Worm (Caenorhabditis elegans): ENCODE data around the gene F55D10.4.

The F55D10.4 gene

DNA sequence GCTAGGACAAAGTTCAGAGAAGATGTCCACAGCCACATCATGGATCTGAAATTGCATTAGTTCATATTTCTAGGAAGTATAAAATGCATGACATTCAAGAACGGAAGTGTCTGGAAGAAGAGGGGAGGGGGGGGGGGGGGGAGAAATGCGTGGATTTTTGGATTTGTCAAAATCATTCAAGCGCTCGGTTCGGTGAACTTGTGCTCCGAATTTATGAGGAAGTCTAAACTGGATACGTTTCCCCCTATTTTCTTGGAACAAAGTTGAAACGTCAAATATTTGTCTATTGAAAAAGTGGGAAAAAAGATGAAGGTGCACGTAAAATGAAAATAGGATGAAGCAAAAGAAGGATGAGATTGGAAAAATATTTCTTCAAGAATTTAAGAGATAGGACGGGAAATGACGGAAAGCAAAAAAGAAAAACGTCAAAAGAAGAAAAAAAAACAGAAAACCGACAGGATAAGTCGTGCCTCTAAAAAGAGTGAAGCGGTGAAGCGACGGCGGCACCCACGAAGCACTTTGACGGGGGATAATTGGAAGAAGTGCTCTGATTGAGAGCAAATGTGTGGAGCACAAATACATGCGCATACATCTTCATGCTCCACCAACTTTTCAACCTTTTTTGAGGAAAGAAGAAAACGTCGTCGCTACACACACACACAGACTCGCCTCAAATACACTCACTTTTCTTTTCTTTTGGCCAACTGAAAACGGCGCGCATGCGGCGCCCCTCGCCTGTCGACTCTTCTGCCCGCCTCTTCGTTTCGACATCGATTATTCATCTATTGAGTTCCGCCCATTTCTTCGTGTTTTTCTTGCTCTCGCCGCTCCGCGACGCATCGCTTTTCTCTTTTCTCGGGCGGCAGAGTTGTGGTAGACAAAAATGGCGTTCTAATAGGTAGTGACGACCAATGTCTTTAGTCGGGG lies at the start of gene F55D10.4:
TSS of gene F55D10.4 (minus strand) at position 51 of the 927 bp plus-strand sequence.
- no peak for TF ChIP-seq ceh-28 (tag; optimal IDR thresholded peaks at IDR 0.05)
- no peak for TF ChIP-seq elt-1 (tag; optimal IDR thresholded peaks at IDR 0.05)
- TF ChIP-seq tbx-2 (tag; optimal IDR thresholded peaks at IDR 0.05), result no peak
- TF ChIP-seq nhr-77 (tag; optimal IDR thresholded peaks at IDR 0.05), result no peak
- peak; percentile 6 for TF ChIP-seq hmg-11 (tag; optimal IDR thresholded peaks at IDR 0.05)
- TF ChIP-seq unc-39 (tag; optimal IDR thresholded peaks at IDR 0.05), result no peak
- TF ChIP-seq nfya-1 (tag; optimal IDR thresholded peaks at IDR 0.05; ENCODE audit: insufficient read depth), result peak; percentile 12
- no peak for TF ChIP-seq R02D3.7 (tag; optimal IDR thresholded peaks at IDR 0.05)
- TF ChIP-seq ceh-16 (tag; optimal IDR thresholded peaks at IDR 0.05), result no peak
- TF ChIP-seq daf-12 (tag; optimal IDR thresholded peaks at IDR 0.05), result no peak
- no peak for TF ChIP-seq lin-39 (tag; optimal IDR thresholded peaks at IDR 0.05)
- TF ChIP-seq unc-62 (GFP tag; optimal IDR thresholded peaks at IDR 0.05), result no peak
- no peak for TF ChIP-seq lin-15B (tag; optimal IDR thresholded peaks at IDR 0.05)
- TF ChIP-seq ceh-9 (tag; optimal IDR thresholded peaks at IDR 0.05), result no peak
- TF ChIP-seq nhr-237 (tag; optimal IDR thresholded peaks at IDR 0.05), result no peak

ce11 chrX:4769885-4770284 lies 49.4 kb upstream of the F55D10.4 start, which contains the start of gene npr-1:
Gene npr-1, minus strand, starts transcription at chrX:4769985.
- TF ChIP-seq pqm-1 (tag; optimal IDR thresholded peaks at IDR 0.05), result no peak
- TF ChIP-seq lsy-12 (tag; optimal IDR thresholded peaks at IDR 0.05), result no peak
- no peak for TF ChIP-seq nhr-76 (tag; optimal IDR thresholded peaks at IDR 0.05)
- no peak for TF ChIP-seq ceh-9 (tag; optimal IDR thresholded peaks at IDR 0.05)
- TF ChIP-seq elt-3 (tag; optimal IDR thresholded peaks at IDR 0.05), result no peak
- no peak for TF ChIP-seq nhr-28 (tag; optimal IDR thresholded peaks at IDR 0.05)
- TF ChIP-seq fkh-2 (tag; optimal IDR thresholded peaks at IDR 0.05), result no peak
- no peak for TF ChIP-seq fos-1 (tag; optimal IDR thresholded peaks at IDR 0.05)
- no peak for TF ChIP-seq nfya-1 (tag; optimal IDR thresholded peaks at IDR 0.05; ENCODE audit: insufficient read depth)
- TF ChIP-seq R02D3.7 (tag; optimal IDR thresholded peaks at IDR 0.05), result no peak
- TF ChIP-seq fkh-10 (GFP tag; optimal IDR thresholded peaks at IDR 0.05), result no peak
- TF ChIP-seq hmg-11 (tag; optimal IDR thresholded peaks at IDR 0.05), result no peak
- no peak for TF ChIP-seq ceh-82 (tag; optimal IDR thresholded peaks at IDR 0.05)
- no peak for TF ChIP-seq nhr-12 (tag; optimal IDR thresholded peaks at IDR 0.05)
- no peak for TF ChIP-seq mml-1 (tag; optimal IDR thresholded peaks at IDR 0.05)
- TF ChIP-seq nhr-25 (tag; optimal IDR thresholded peaks at IDR 0.05), result no peak

ce11 chrX:4761540-4761939 lies 41.1 kb upstream of the F55D10.4 start, which contains the start of gene mls-2:
Gene mls-2, minus strand, starts transcription at chrX:4761640.
- TF ChIP-seq fkh-2 (tag; optimal IDR thresholded peaks at IDR 0.05) (no peak), fos-1 (tag; optimal IDR thresholded peaks at IDR 0.05) (no peak), nhr-28 (tag; optimal IDR thresholded peaks at IDR 0.05) (no peak), hmg-11 (tag; optimal IDR thresholded peaks at IDR 0.05) (no peak), nhr-12 (tag; optimal IDR thresholded peaks at IDR 0.05) (no peak)

- no peak for TF ChIP-seq hmg-11 (tag; optimal IDR thresholded peaks at IDR 0.05)
- no peak for TF ChIP-seq tbx-2 (tag; optimal IDR thresholded peaks at IDR 0.05)
- no peak for TF ChIP-seq elt-3 (tag; optimal IDR thresholded peaks at IDR 0.05)
- TF ChIP-seq ZK546.5 (tag; optimal IDR thresholded peaks at IDR 0.05), result no peak
- TF ChIP-seq skn-1 (tag; optimal IDR thresholded peaks at IDR 0.05), result no peak
- no peak for TF ChIP-seq ceh-28 (tag; optimal IDR thresholded peaks at IDR 0.05)
- no peak for TF ChIP-seq nhr-77 (tag; optimal IDR thresholded peaks at IDR 0.05)
- no peak for TF ChIP-seq pha-4 (tag; optimal IDR thresholded peaks at IDR 0.05)
- TF ChIP-seq sea-2 (GFP tag; optimal IDR thresholded peaks at IDR 0.05), result no peak
- no peak for TF ChIP-seq nhr-25 (tag; optimal IDR thresholded peaks at IDR 0.05)
- TF ChIP-seq pqm-1 (tag; optimal IDR thresholded peaks at IDR 0.05), result no peak
- TF ChIP-seq jun-1 (tag; optimal IDR thresholded peaks at IDR 0.05), result no peak
- no peak for TF ChIP-seq egl-27 (tag; optimal IDR thresholded peaks at IDR 0.05)
- TF ChIP-seq aly-2 (tag; optimal IDR thresholded peaks at IDR 0.05), result no peak
- TF ChIP-seq fkh-10 (GFP tag; optimal IDR thresholded peaks at IDR 0.05), result no peak
- no peak for TF ChIP-seq ztf-4 (tag; optimal IDR thresholded peaks at IDR 0.05)
- TF ChIP-seq unc-62 (GFP tag; optimal IDR thresholded peaks at IDR 0.05), result no peak
- no peak for TF ChIP-seq elt-2 (tag; optimal IDR thresholded peaks at IDR 0.05)
- TF ChIP-seq nfya-1 (tag; optimal IDR thresholded peaks at IDR 0.05; ENCODE audit: insufficient read depth), result no peak
- TF ChIP-seq snpc-4 (tag; optimal IDR thresholded peaks at IDR 0.05), result no peak
Measured at ce11 chrX:4759718-4760117, 39.3 kb upstream of the F55D10.4 start.

All from whole organism, L3 larva.